Fruit fly (Drosophila melanogaster) whole organism, embryonic: ENCODE data around the gene CG32106.
A peak's percentile ranks its signal among the peaks of the same experiment; 100 is the strongest.

ENCODE experiments used
- Asciz ChIP-seq: fragments of 200-800 bp; sonication (Bioruptor generic); optimal IDR thresholded peaks from 2 replicates; lab custom pipeline; 2017; ENCODE audit warnings: missing biosample characterization, mild to moderate bottlenecking, missing genetic modification characterization, missing genetic modification reagents
- BEAF-32 ChIP-seq: fragments of 200-800 bp; sonication (Bioruptor generic); optimal IDR thresholded peaks from 3 replicates; lab custom pipeline; 2017; ENCODE audit warnings: missing biosample characterization, missing genetic modification characterization, mild to moderate bottlenecking, moderate library complexity, missing genetic modification reagents
- CG10147 ChIP-seq: fragments of 200-800 bp; sonication (Bioruptor generic); optimal IDR thresholded peaks from 2 replicates; lab custom pipeline; 2019; ENCODE audit warnings: missing biosample characterization, mild to moderate bottlenecking, missing genetic modification characterization, moderate library complexity
- CG10979 ChIP-seq: fragments of 200-800 bp; sonication (Bioruptor generic); optimal IDR thresholded peaks from 2 replicates; lab custom pipeline; 2018; ENCODE audit warnings: missing biosample characterization, mild to moderate bottlenecking, missing genetic modification characterization, moderate library complexity
- CG13287 ChIP-seq: fragments of 200-800 bp; sonication (Bioruptor generic); IDR thresholded peaks from 2 replicates; pipeline ENCODE4 v1.3.6; 2022; ENCODE audit warnings: missing biosample characterization, missing genetic modification characterization; ENCODE audit not compliant: partially characterized antibody
- CG14441 ChIP-seq: fragments of 200-800 bp; sonication (Bioruptor generic); IDR thresholded peaks from 2 replicates; pipeline ENCODE4 v1.3.6; 2022; ENCODE audit warnings: missing biosample characterization, missing genetic modification characterization
- CG15514 ChIP-seq: fragments of 200-800 bp; sonication (Bioruptor generic); optimal IDR thresholded peaks from 3 replicates; lab custom pipeline; 2017; ENCODE audit warnings: missing biosample characterization, missing genetic modification characterization, mild to moderate bottlenecking, moderate library complexity, missing genetic modification reagents
- CG16813 ChIP-seq: fragments of 200-800 bp; sonication (Bioruptor generic); IDR thresholded peaks from 3 replicates; pipeline ENCODE4 v1.3.6; 2022; ENCODE audit warnings: missing biosample characterization, missing genetic modification characterization; ENCODE audit not compliant: partially characterized antibody
- CG2712 ChIP-seq: fragments of 200-800 bp; optimal IDR thresholded peaks from 3 replicates; lab custom pipeline; 2019; ENCODE audit warnings: missing biosample characterization, mild to moderate bottlenecking, missing genetic modification characterization, moderate library complexity
- CG30431 ChIP-seq: fragments of 200-800 bp; sonication (Bioruptor generic); optimal IDR thresholded peaks from 2 replicates; lab custom pipeline; 2017; ENCODE audit warnings: missing biosample characterization, missing genetic modification characterization
- CG34224 ChIP-seq: fragments of 200-800 bp; sonication (Bioruptor generic); IDR thresholded peaks from 3 replicates; pipeline ENCODE4 v1.3.6; 2022; ENCODE audit warnings: missing biosample characterization, missing genetic modification characterization; ENCODE audit not compliant: partially characterized antibody
- CG4404 ChIP-seq: fragments of 200-800 bp; sonication (Bioruptor generic); IDR thresholded peaks from 2 replicates; pipeline ENCODE4 v1.3.6; 2022; ENCODE audit warnings: missing biosample characterization, missing genetic modification characterization
- CG4617 ChIP-seq: fragments of 200-800 bp; sonication (Bioruptor generic); optimal IDR thresholded peaks from 3 replicates; lab custom pipeline; 2016; ENCODE audit warnings: missing biosample characterization, missing genetic modification characterization, borderline replicate concordance
- CG7556 ChIP-seq: fragments of 200-800 bp; sonication (Bioruptor generic); optimal IDR thresholded peaks from 2 replicates; lab custom pipeline; 2017; ENCODE audit warnings: missing biosample characterization, mild to moderate bottlenecking, missing genetic modification characterization
- CG7745 ChIP-seq: fragments of 200-800 bp; sonication (Bioruptor generic); optimal IDR thresholded peaks from 2 replicates; lab custom pipeline; 2018; ENCODE audit warnings: missing biosample characterization, mild to moderate bottlenecking, missing genetic modification characterization, moderate library complexity
- CG9797 ChIP-seq: fragments of 200-800 bp; sonication (Bioruptor generic); optimal IDR thresholded peaks from 3 replicates; lab custom pipeline; 2018; ENCODE audit warnings: missing biosample characterization, mild to moderate bottlenecking, missing genetic modification characterization
- Dek ChIP-seq: fragments of 200-800 bp; sonication (Bioruptor generic); optimal IDR thresholded peaks from 3 replicates; lab custom pipeline; 2019; ENCODE audit warnings: missing biosample characterization, mild to moderate bottlenecking, missing genetic modification characterization, moderate library complexity
- Dll ChIP-seq: fragments of 200-800 bp; sonication (Bioruptor generic); IDR thresholded peaks from 4 replicates; pipeline ENCODE4 v1.3.6; 2022; ENCODE audit warnings: missing biosample characterization, missing genetic modification characterization; ENCODE audit not compliant: partially characterized antibody
- HmgZ ChIP-seq: fragments of 200-800 bp; sonication (Bioruptor generic); optimal IDR thresholded peaks from 2 replicates; lab custom pipeline; 2018; ENCODE audit warnings: missing biosample characterization, mild to moderate bottlenecking, missing genetic modification characterization
- Jarid2 ChIP-seq: fragments of 200-800 bp; sonication (Bioruptor generic); optimal IDR thresholded peaks from 3 replicates; lab custom pipeline; 2017; ENCODE audit warnings: mild to moderate bottlenecking, missing biosample characterization, missing genetic modification reagents, missing genetic modification characterization
- Lhr ChIP-seq: fragments of 200-800 bp; sonication (Bioruptor generic); optimal IDR thresholded peaks from 3 replicates; lab custom pipeline; 2017; ENCODE audit warnings: mild to moderate bottlenecking, missing biosample characterization, missing genetic modification reagents, missing genetic modification characterization
- MESR4 ChIP-seq: fragments of 200-800 bp; sonication (Bioruptor generic); optimal IDR thresholded peaks from 2 replicates; lab custom pipeline; 2018; ENCODE audit warnings: missing biosample characterization, mild to moderate bottlenecking, missing genetic modification characterization, moderate library complexity
- MTF-1 ChIP-seq: fragments of 200-800 bp; sonication (Bioruptor generic); optimal IDR thresholded peaks from 2 replicates; lab custom pipeline; 2018; ENCODE audit warnings: missing biosample characterization, mild to moderate bottlenecking, missing genetic modification characterization, borderline replicate concordance
- Sin3A ChIP-seq: fragments of >200 bp; optimal IDR thresholded peaks from 2 replicates; lab custom pipeline; 2018
- Trl ChIP-seq, 3 experiments: fragments of >200 bp in 2 of 3; fragments of 200-800 bp in 1 of 3; sonication (Bioruptor generic) in 1 of 3; optimal IDR thresholded peaks; 2 replicates in 1 of 3; 3 replicates in 2 of 3; lab custom pipeline; 2016 to 2017; ENCODE audit warnings: missing biosample characterization in 1 of 3, missing genetic modification characterization in 1 of 3
- br ChIP-seq: fragments of >200 bp; optimal IDR thresholded peaks from 2 replicates; lab custom pipeline; 2017
- btn ChIP-seq: fragments of 200-800 bp; sonication (Bioruptor generic); optimal IDR thresholded peaks from 2 replicates; lab custom pipeline; 2016; ENCODE audit warnings: missing biosample characterization, missing genetic modification characterization
- ci ChIP-seq: fragments of 200-800 bp; sonication (Bioruptor generic); IDR thresholded peaks from 3 replicates; pipeline ENCODE4 v1.3.6; 2022; ENCODE audit warnings: missing biosample characterization, missing genetic modification characterization
- crp ChIP-seq, 2 experiments: fragments of 200-800 bp; sonication (Bioruptor generic); optimal IDR thresholded peaks; 2 replicates in 1 of 2; 3 replicates in 1 of 2; lab custom pipeline; 2017; ENCODE audit warnings: missing biosample characterization in 2 of 2, missing genetic modification characterization in 2 of 2, mild to moderate bottlenecking in 1 of 2, moderate library complexity in 1 of 2
- cwo ChIP-seq: fragments of 200-800 bp; sonication (Bioruptor generic); optimal IDR thresholded peaks from 3 replicates; lab custom pipeline; 2017; ENCODE audit warnings: missing biosample characterization, missing genetic modification characterization, mild to moderate bottlenecking, moderate library complexity, missing genetic modification reagents
- ftz-f1 ChIP-seq: fragments of 200-800 bp; sonication (Bioruptor generic); optimal IDR thresholded peaks from 2 replicates; lab custom pipeline; 2016; ENCODE audit warnings: missing biosample characterization, missing genetic modification characterization
- gfzf ChIP-seq: fragments of 200-800 bp; sonication (Bioruptor generic); optimal IDR thresholded peaks from 2 replicates; lab custom pipeline; 2016; ENCODE audit warnings: missing biosample characterization, mild to moderate bottlenecking, missing genetic modification characterization, moderate library complexity
- gsb ChIP-seq: fragments of 200-800 bp; sonication (Bioruptor generic); IDR thresholded peaks from 2 replicates; pipeline ENCODE4 v1.3.6; 2022; ENCODE audit warnings: missing biosample characterization, missing genetic modification characterization
- hbn ChIP-seq: fragments of 200-800 bp; sonication (Bioruptor generic); IDR thresholded peaks from 2 replicates; pipeline ENCODE4 v1.3.6; 2022; ENCODE audit warnings: missing biosample characterization, missing genetic modification characterization; ENCODE audit not compliant: partially characterized antibody
- nerfin-2 ChIP-seq: fragments of 200-800 bp; sonication (Bioruptor generic); IDR thresholded peaks from 2 replicates; pipeline ENCODE4 v1.3.6; 2022; ENCODE audit warnings: missing biosample characterization, missing genetic modification characterization; ENCODE audit not compliant: partially characterized antibody
- oc ChIP-seq: fragments of 200-800 bp; sonication (Bioruptor generic); optimal IDR thresholded peaks from 2 replicates; lab custom pipeline; 2018; ENCODE audit warnings: missing biosample characterization, mild to moderate bottlenecking, missing genetic modification characterization, moderate library complexity
- pan ChIP-seq, 4 experiments: fragments of >200 bp in 3 of 4; fragments of 200-800 bp in 1 of 4; sonication (Bioruptor generic) in 1 of 4; optimal IDR thresholded peaks in 3 of 4; IDR thresholded peaks in 1 of 4; 2 replicates each; pipeline versions ENCODE4 v1.3.6 to Lab custom; 2017 to 2022; ENCODE audit warnings: missing biosample characterization in 2 of 4, missing genetic modification characterization in 2 of 4, mixed read lengths in 1 of 4
- psq ChIP-seq: fragments of 200-800 bp; sonication (Bioruptor generic); optimal IDR thresholded peaks from 2 replicates; lab custom pipeline; 2017; ENCODE audit warnings: missing biosample characterization, missing genetic modification characterization
- salm ChIP-seq: fragments of 200-800 bp; sonication (Bioruptor generic); optimal IDR thresholded peaks from 2 replicates; lab custom pipeline; 2018; ENCODE audit warnings: missing biosample characterization, mild to moderate bottlenecking, missing genetic modification characterization
- scrt ChIP-seq: fragments of 200-800 bp; sonication (Bioruptor generic); optimal IDR thresholded peaks from 2 replicates; lab custom pipeline; 2018; ENCODE audit warnings: missing biosample characterization, mild to moderate bottlenecking, missing genetic modification characterization, moderate library complexity
- tio ChIP-seq: fragments of 200-800 bp; sonication (Bioruptor generic); optimal IDR thresholded peaks from 2 replicates; lab custom pipeline; 2017; ENCODE audit warnings: missing biosample characterization, missing genetic modification characterization, inconsistent platforms
- trem ChIP-seq: fragments of 200-800 bp; optimal IDR thresholded peaks from 3 replicates; lab custom pipeline; 2019; ENCODE audit warnings: missing biosample characterization, mild to moderate bottlenecking, missing genetic modification characterization, moderate library complexity
- unpg ChIP-seq: fragments of 200-800 bp; sonication (Bioruptor generic); optimal IDR thresholded peaks from 3 replicates; lab custom pipeline; 2018; ENCODE audit warnings: missing biosample characterization, mild to moderate bottlenecking, missing genetic modification characterization, moderate library complexity
- zen ChIP-seq: fragments of 200-800 bp; sonication (Bioruptor generic); optimal IDR thresholded peaks from 3 replicates; lab custom pipeline; 2018; ENCODE audit warnings: missing biosample characterization, mild to moderate bottlenecking, missing genetic modification characterization, moderate library complexity

Gene CG32106

dm6 chr3L:12805660-12806289, 27.3 kb upstream of the CG32106 start, which contains the start of gene Sap130 (continued):
- TF ChIP-seq zen (tag; lab: Kevin White, UChicago) (peak; percentile 6), hbn (GFP tag; lab: Robert Waterston, UW) (0 out of 2 replicates have a peak, but pooled peaks have one; percentile 16), Dll (GFP tag; lab: Robert Waterston, UW) (0 out of 4 replicates have a peak, but pooled peaks have one; percentile 41), CG14441 (GFP tag; lab: Robert Waterston, UW) (no peak), Trl (optimal IDR thresholded peaks at IDR 0.05; lab: Kevin White, UChicago) (peak in 1 of 2 experiments; percentile 72), Trl (GFP tag; optimal IDR thresholded peaks at IDR 0.05; lab: Kevin White, UChicago) (no peak), CG10979 (tag; lab: Kevin White, UChicago) (no peak), Jarid2 (GFP tag; lab: Kevin White, UChicago) (no peak), gfzf (GFP tag; lab: Kevin White, UChicago) (peak; percentile 72), CG2712 (tag; lab: Kevin White, UChicago) (no peak), oc (no peak), BEAF-32 (GFP tag; lab: Kevin White, UChicago) (peak; percentile 57), Sin3A (lab: Kevin White, UChicago) (peak; percentile 6), CG10147 (GFP tag; lab: Kevin White, UChicago) (peak; percentile 35), CG4617 (peak; percentile 56)

dm6 chr3L:12804730-12805170, 26.2 kb upstream of the CG32106 start, which contains the start of gene Atg1:
Atg1 (minus strand) TSS chr3L:12805116.
- TF ChIP-seq gsb (GFP tag; lab: Robert Waterston, UW) (no peak), CG9797 (GFP tag; lab: Kevin White, UChicago) (peak; percentile 69), ftz-f1 (GFP tag; lab: Kevin White, UChicago) (no peak), trem (tag; lab: Kevin White, UChicago) (peak; percentile 3), psq (GFP tag; lab: Kevin White, UChicago) (no peak), Dek (tag; lab: Kevin White, UChicago) (peak; percentile 2), MESR4 (GFP tag; lab: Kevin White, UChicago) (peak; percentile 71), crp (GFP tag; optimal IDR thresholded peaks at IDR 0.05; lab: Kevin White, UChicago) (no peak), CG34224 (GFP tag; lab: Robert Waterston, UW) (peak; percentile 45; the same call in 1 of the 3 replicates), btn (GFP tag; lab: Kevin White, UChicago) (no peak), CG16813 (GFP tag; lab: Robert Waterston, UW) (peak; percentile 38; the same call in 1 of the 3 replicates), salm (tag; lab: Kevin White, UChicago) (peak; percentile 12), tio (GFP tag; lab: Kevin White, UChicago) (no peak), unpg (no peak), scrt (no peak), ci (peak; percentile 33; the same call in 1 of the 3 replicates), CG7556 (no peak), CG13287 (GFP tag; lab: Robert Waterston, UW) (peak; percentile 19; the same call in 1 of the 2 replicates), cwo (GFP tag; lab: Kevin White, UChicago) (peak; percentile 26), HmgZ (tag; lab: Kevin White, UChicago) (peak; percentile 13), br (lab: Kevin White, UChicago) (no peak), CG2712 (tag; lab: Kevin White, UChicago) (peak; percentile 36), pan (optimal IDR thresholded peaks at IDR 0.05; lab: Kevin White, UChicago) (no peak), pan (GFP tag; optimal IDR thresholded peaks at IDR 0.05 in 1 of 2, IDR thresholded peaks at IDR 0.05 in 1 of 2) (no peak), Asciz (no peak), Trl (optimal IDR thresholded peaks at IDR 0.05; lab: Kevin White, UChicago) (peak in 1 of 2 experiments; percentile 69), Trl (GFP tag; optimal IDR thresholded peaks at IDR 0.05; lab: Kevin White, UChicago) (no peak), CG7745 (tag; lab: Kevin White, UChicago) (no peak), CG15514 (GFP tag; lab: Kevin White, UChicago) (peak; percentile 36), CG4404 (GFP tag; lab: Robert Waterston, UW) (no peak), Lhr (GFP tag; lab: Kevin White, UChicago) (peak; percentile 20), MTF-1 (peak; percentile 33), CG30431 (GFP tag; lab: Kevin White, UChicago) (no peak), nerfin-2 (GFP tag; lab: Robert Waterston, UW) (peak; percentile 19; the same call in 1 of the 2 replicates)
